Fruit fly (Drosophila melanogaster): ENCODE results near the gene Mst77F.

Mst77F gene

dm6 chr3L:20835882-20836281 lies 18.1 kb upstream of the Mst77F start, which contains the start of gene CG3288:
TSS of gene CG3288 (plus strand) at chr3L:20836182.
- no peak for TF ChIP-seq cnc (optimal IDR thresholded peaks at IDR 0.05)
- TF ChIP-seq CG11617 (GFP tag; optimal IDR thresholded peaks at IDR 0.05): no peak
- no peak for TF ChIP-seq CG33017 (tag; optimal IDR thresholded peaks at IDR 0.05)
- TF ChIP-seq CG7101 (tag; optimal IDR thresholded peaks at IDR 0.05): no peak
- no peak for TF ChIP-seq CG1620 (GFP tag; optimal IDR thresholded peaks at IDR 0.05)
- no peak for TF ChIP-seq toe (GFP tag; optimal IDR thresholded peaks at IDR 0.05)
- TF ChIP-seq bab1 (GFP tag; optimal IDR thresholded peaks at IDR 0.05): no peak
- no peak for TF ChIP-seq tj (GFP tag; optimal IDR thresholded peaks at IDR 0.05)

- TF ChIP-seq CG12768 (GFP tag; optimal IDR thresholded peaks at IDR 0.05) (no peak), CG7045 (GFP tag; optimal IDR thresholded peaks at IDR 0.05) (no peak), Crg-1 (GFP tag; optimal IDR thresholded peaks at IDR 0.05) (no peak), ovo (GFP tag; optimal IDR thresholded peaks at IDR 0.05) (no peak), Hr96 (GFP tag; optimal IDR thresholded peaks at IDR 0.05) (no peak), CG5204 (GFP tag; optimal IDR thresholded peaks at IDR 0.05) (no peak), tj (GFP tag; optimal IDR thresholded peaks at IDR 0.05) (no peak), CG33017 (tag; optimal IDR thresholded peaks at IDR 0.05) (no peak), CG11617 (GFP tag; optimal IDR thresholded peaks at IDR 0.05) (no peak), CG1620 (GFP tag; optimal IDR thresholded peaks at IDR 0.05) (no peak), pad (GFP tag; optimal IDR thresholded peaks at IDR 0.05) (no peak), kay (GFP tag; ENCODE audit: borderline replicate concordance) (no peak)
Observed at dm6 chr3L:20834150-20834549, 16.3 kb upstream of the Mst77F start.

dm6 chr3L:20830361-20830760 lies 12.5 kb upstream of the Mst77F start:
- TF ChIP-seq Clk (GFP tag; optimal IDR thresholded peaks at IDR 0.05) (no peak), CG33017 (tag; optimal IDR thresholded peaks at IDR 0.05) (peak; percentile 17), CG5204 (GFP tag; optimal IDR thresholded peaks at IDR 0.05) (no peak), kay (GFP tag; ENCODE audit: borderline replicate concordance) (no peak), cic (GFP tag; optimal IDR thresholded peaks at IDR 0.05) (peak; percentile 29)

- TF ChIP-seq ovo (GFP tag; optimal IDR thresholded peaks at IDR 0.05) (peak; percentile 33), bab1 (GFP tag; optimal IDR thresholded peaks at IDR 0.05) (no peak), CG12768 (GFP tag; optimal IDR thresholded peaks at IDR 0.05) (no peak)
Observed at dm6 chr3L:20827962-20828361, 10.1 kb upstream of the Mst77F start.

dm6 chr3L:20826950-20827910 lies 9.4 kb upstream of the Mst77F start:
- TF ChIP-seq CG7101 (tag; optimal IDR thresholded peaks at IDR 0.05) (no peak), Hr96 (GFP tag; optimal IDR thresholded peaks at IDR 0.05) (no peak), Mnt (GFP tag; optimal IDR thresholded peaks at IDR 0.05) (no peak), bab1 (GFP tag; optimal IDR thresholded peaks at IDR 0.05) (peak; percentile 40), toe (GFP tag; optimal IDR thresholded peaks at IDR 0.05) (peak; percentile 30), kay (GFP tag; ENCODE audit: borderline replicate concordance) (peak; percentile 86), CG33017 (tag; optimal IDR thresholded peaks at IDR 0.05) (no peak), CG1620 (GFP tag; optimal IDR thresholded peaks at IDR 0.05) (no peak), CG14711 (tag; optimal IDR thresholded peaks at IDR 0.05) (no peak), CG12768 (GFP tag; optimal IDR thresholded peaks at IDR 0.05) (no peak), Clk (GFP tag; optimal IDR thresholded peaks at IDR 0.05) (no peak), tj (GFP tag; optimal IDR thresholded peaks at IDR 0.05) (no peak), CG5204 (GFP tag; optimal IDR thresholded peaks at IDR 0.05) (peak; percentile 9), cnc (optimal IDR thresholded peaks at IDR 0.05) (no peak), ovo (GFP tag; optimal IDR thresholded peaks at IDR 0.05) (no peak), CG7045 (GFP tag; optimal IDR thresholded peaks at IDR 0.05) (no peak), cic (GFP tag; optimal IDR thresholded peaks at IDR 0.05) (no peak), Crg-1 (GFP tag; optimal IDR thresholded peaks at IDR 0.05) (no peak), pad (GFP tag; optimal IDR thresholded peaks at IDR 0.05) (no peak)

- peak; percentile 65 for TF ChIP-seq kay (GFP tag; ENCODE audit: borderline replicate concordance)
- no peak for TF ChIP-seq CG5204 (GFP tag; optimal IDR thresholded peaks at IDR 0.05)
Observed at dm6 chr3L:20823206-20823803, 5.5 kb upstream of the Mst77F start.

- TF ChIP-seq CG33017 (tag; optimal IDR thresholded peaks at IDR 0.05) (peak; percentile 17), cic (GFP tag; optimal IDR thresholded peaks at IDR 0.05) (peak; percentile 28), toe (GFP tag; optimal IDR thresholded peaks at IDR 0.05) (no peak), CG1620 (GFP tag; optimal IDR thresholded peaks at IDR 0.05) (no peak), Mnt (GFP tag; optimal IDR thresholded peaks at IDR 0.05) (peak; percentile 49), Hr96 (GFP tag; optimal IDR thresholded peaks at IDR 0.05) (no peak), bab1 (GFP tag; optimal IDR thresholded peaks at IDR 0.05) (peak; percentile 40), CG7101 (tag; optimal IDR thresholded peaks at IDR 0.05) (peak; percentile 33), CG14711 (tag; optimal IDR thresholded peaks at IDR 0.05) (peak; percentile 25), CG12768 (GFP tag; optimal IDR thresholded peaks at IDR 0.05) (peak; percentile 11), Clk (GFP tag; optimal IDR thresholded peaks at IDR 0.05) (no peak), pad (GFP tag; optimal IDR thresholded peaks at IDR 0.05) (peak; percentile 56)
Observed at dm6 chr3L:20815666-20816375, 2.0 kb downstream of the Mst77F start, which contains the start of the genes CG3618 and Pka-R1. TSS of gene CG3618 (minus strand) at chr3L:20816075. TSS of gene Pka-R1 (plus strand) at chr3L:20816118.
